Worm (Caenorhabditis elegans): ENCODE results near the gene srw-20.

Gene srw-20

DNA sequence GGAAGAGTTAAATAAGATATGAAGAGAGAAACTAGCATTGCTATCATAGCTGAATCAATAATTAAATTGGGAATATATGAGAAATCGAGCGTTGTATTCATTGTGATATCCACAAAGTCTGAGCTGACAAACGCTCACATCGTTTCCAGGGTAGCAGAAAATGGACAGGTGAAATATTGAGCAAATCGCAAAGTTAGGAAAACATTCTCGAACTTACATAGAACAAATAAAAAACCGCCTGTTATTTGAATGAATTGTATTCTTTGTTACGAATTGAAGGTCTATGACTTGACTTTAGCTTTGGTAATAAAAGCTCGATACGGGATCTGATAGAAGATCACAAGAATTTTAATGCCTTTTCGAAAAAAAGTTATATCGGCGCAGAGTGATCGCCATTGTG, 43.8 kb downstream of the srw-20 start, which contains the start of gene srz-94:
srz-94 (minus strand) TSS at position 101 of the 400 bp plus-strand sequence.
- no peak for TF ChIP-seq gei-17 (GFP tag; optimal IDR thresholded peaks at IDR 0.05)
- TF ChIP-seq tlf-1 (GFP tag; optimal IDR thresholded peaks at IDR 0.05): no peak
- no peak for TF ChIP-seq lsl-1 (GFP tag; optimal IDR thresholded peaks at IDR 0.05)
- TF ChIP-seq ceh-40 (GFP tag; IDR thresholded peaks at IDR 0.05): no peak
- no peak for TF ChIP-seq F23B12.7 (tag; optimal IDR thresholded peaks at IDR 0.05; ENCODE audit: insufficient read depth)
- TF ChIP-seq rpc-1 (optimal IDR thresholded peaks at IDR 0.05): no peak
- no peak for TF ChIP-seq rpc-1 (tag; optimal IDR thresholded peaks at IDR 0.05)
- no peak for TF ChIP-seq sptf-2 (GFP tag; optimal IDR thresholded peaks at IDR 0.05)
- TF ChIP-seq D2030.7 (GFP tag; IDR thresholded peaks at IDR 0.05): no peak
- TF ChIP-seq ztf-22 (GFP tag; optimal IDR thresholded peaks at IDR 0.05): no peak
- no peak for TF ChIP-seq mes-4 (tag; optimal IDR thresholded peaks at IDR 0.05)

DNA sequence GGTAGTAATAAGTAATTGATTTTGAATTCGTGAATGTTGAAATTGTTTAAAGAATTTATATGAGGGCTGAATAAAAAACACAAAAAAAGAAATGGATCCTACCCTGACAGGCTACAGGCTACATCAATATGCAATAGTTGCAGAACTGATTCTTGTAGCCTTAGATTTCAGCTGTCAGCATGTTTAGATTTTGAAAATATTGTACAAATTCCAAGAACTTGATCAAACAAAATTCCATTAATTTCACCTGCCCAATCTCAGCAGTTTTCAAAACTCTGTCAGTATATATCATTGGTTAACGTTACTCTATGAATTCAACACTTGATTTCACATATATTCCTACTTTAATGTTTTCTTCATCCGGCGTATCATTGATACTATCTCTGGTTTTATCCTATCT, 49.3 kb downstream of the srw-20 start:
- TF ChIP-seq B0035.1 (tag; optimal IDR thresholded peaks at IDR 0.05): no peak
- TF ChIP-seq ztf-28 (GFP tag; IDR thresholded peaks at IDR 0.05): no peak
- TF ChIP-seq K12H6.12 (tag; optimal IDR thresholded peaks at IDR 0.05): no peak
- TF ChIP-seq Y56A3A.18 (GFP tag; IDR thresholded peaks at IDR 0.05): no peak
